Worm (Caenorhabditis elegans): ENCODE measurements around the gene rps-18.

Gene rps-18

ce11 chrIV:14824878-14825352 lies 564 bp upstream of the rps-18 start, which contains the start of gene sec-61.A (continued):
- TF ChIP-seq mxl-1 (tag; optimal IDR thresholded peaks at IDR 0.05) (no peak), mes-4 (tag; optimal IDR thresholded peaks at IDR 0.05) (no peak), attf-6 (GFP tag; IDR thresholded peaks at IDR 0.05) (peak; percentile 89), Y67H2A.10 (GFP tag; conservative IDR thresholded peaks at IDR 0.05) (0 out of 2 replicates have a peak, but pooled peaks have one; percentile 38), ztf-26 (tag; optimal IDR thresholded peaks at IDR 0.05) (peak; percentile 20), lsy-27 (tag; optimal IDR thresholded peaks at IDR 0.05; ENCODE audit: borderline replicate concordance, insufficient read depth) (no peak), rcor-1 (GFP tag; IDR thresholded peaks at IDR 0.05) (peak; percentile 13; the same call in 1 of the 2 replicates), ceh-58 (GFP tag; IDR thresholded peaks at IDR 0.05) (no peak), mel-28 (tag; optimal IDR thresholded peaks at IDR 0.05; ENCODE audit: borderline replicate concordance) (no peak), Y53G8AR.9 (GFP tag; conservative IDR thresholded peaks at IDR 0.05) (no peak), ekl-4 (GFP tag; IDR thresholded peaks at IDR 0.05) (peak; percentile 72; the same call in 1 of the 2 replicates), unc-130 (GFP tag; optimal IDR thresholded peaks at IDR 0.05) (no peak), sea-2 (GFP tag; IDR thresholded peaks at IDR 0.05) (no peak), F55B11.4 (tag; optimal IDR thresholded peaks at IDR 0.05; ENCODE audit: borderline replicate concordance, insufficient read depth) (no peak), egl-44 (GFP tag; IDR thresholded peaks at IDR 0.05) (no peak), lin-26 (GFP tag; IDR thresholded peaks at IDR 0.05) (no peak), chd-7 (tag; optimal IDR thresholded peaks at IDR 0.05) (no peak), aptf-3 (GFP tag; IDR thresholded peaks at IDR 0.05) (no peak), madf-8 (GFP tag; conservative IDR thresholded peaks at IDR 0.05) (no peak), F10E7.11 (tag; optimal IDR thresholded peaks at IDR 0.05) (no peak), egrh-3 (GFP tag; IDR thresholded peaks at IDR 0.05) (0 out of 2 replicates have a peak, but pooled peaks have one; percentile 8), dox-1 (GFP tag; IDR thresholded peaks at IDR 0.05) (peak; percentile 92), F39B2.1 (GFP tag; IDR thresholded peaks at IDR 0.05) (no peak), F23B12.7 (tag; optimal IDR thresholded peaks at IDR 0.05; ENCODE audit: insufficient read depth) (peak; percentile 75), ztf-6 (GFP tag; IDR thresholded peaks at IDR 0.05) (no peak), unc-62 (GFP tag; optimal IDR thresholded peaks at IDR 0.05) (no peak), ceh-79 (tag; optimal IDR thresholded peaks at IDR 0.05) (no peak), Y56A3A.18 (GFP tag; IDR thresholded peaks at IDR 0.05) (no peak), ceh-27 (GFP tag; optimal IDR thresholded peaks at IDR 0.05) (peak; percentile 52), sptf-2 (GFP tag; optimal IDR thresholded peaks at IDR 0.05) (no peak), efl-1 (GFP tag; optimal IDR thresholded peaks at IDR 0.05) (peak; percentile 35), nhr-179 (tag; optimal IDR thresholded peaks at IDR 0.05) (no peak), nhr-120 (GFP tag; IDR thresholded peaks at IDR 0.05) (no peak), snpc-1.1 (tag; optimal IDR thresholded peaks at IDR 0.05; ENCODE audit: insufficient read depth) (no peak), rec-8 (tag; optimal IDR thresholded peaks at IDR 0.05) (no peak), B0336.3 (GFP tag; IDR thresholded peaks at IDR 0.05) (0 out of 2 replicates have a peak, but pooled peaks have one; percentile 27), F22D6.2 (tag; optimal IDR thresholded peaks at IDR 0.05) (no peak), ztf-3 (GFP tag; optimal IDR thresholded peaks at IDR 0.05) (no peak), lag-1 (GFP tag; IDR thresholded peaks at IDR 0.05) (no peak), C06A6.2 (GFP tag; conservative IDR thresholded peaks at IDR 0.05) (no peak), cebp-2 (GFP tag; IDR thresholded peaks at IDR 0.05) (no peak), F57A8.1 (GFP tag; optimal IDR thresholded peaks at IDR 0.05) (no peak), snpc-4 (GFP tag; optimal IDR thresholded peaks at IDR 0.05) (peak; percentile 89), snpc-4 (tag; optimal IDR thresholded peaks at IDR 0.05) (peak; percentile 65 to 95 (median 86)), fkh-3 (tag; optimal IDR thresholded peaks at IDR 0.05) (no peak), ztf-25 (GFP tag; IDR thresholded peaks at IDR 0.05) (no peak), D2030.7 (GFP tag; IDR thresholded peaks at IDR 0.05) (no peak; the same call in 1 of the 2 replicates), T26A5.8 (tag; optimal IDR thresholded peaks at IDR 0.05) (no peak), him-1 (tag; optimal IDR thresholded peaks at IDR 0.05) (peak; percentile 0)

Data from whole organism, young adult.